Worm (Caenorhabditis elegans) whole organism, early embryonic: Measurements from ENCODE around the gene pde-2.
"Not testable (repeated sequence)": the region's sequence is repeated elsewhere in the genome, so short reads cannot be mapped to it uniquely, and the experiment has no call there.

ENCODE experiments used
- B0310.2 ChIP-seq: sonication (generic microtip); optimal IDR thresholded peaks from 2 replicates; lab custom pipeline; 2016; ENCODE audit warnings: mild to moderate bottlenecking, missing genetic modification characterization, missing compliant biosample characterization
- F13C5.2 ChIP-seq: sonication (generic microtip); optimal IDR thresholded peaks from 2 replicates; lab custom pipeline; 2017; ENCODE audit warnings: mild to moderate bottlenecking, missing genetic modification characterization, inconsistent platforms, missing compliant biosample characterization
- aly-1 ChIP-seq: sonication (generic microtip); optimal IDR thresholded peaks from 2 replicates; lab custom pipeline; 2016; ENCODE audit warnings: missing genetic modification characterization, missing compliant biosample characterization
- ama-1 ChIP-seq: fragments of 150-350 bp; optimal IDR thresholded peaks from 2 replicates; lab custom pipeline; 2014
- ceh-13 ChIP-seq: fragments of 200-800 bp; sonication (Bioruptor generic); optimal IDR thresholded peaks from 2 replicates; lab custom pipeline; 2018; ENCODE audit warnings: mild to moderate bottlenecking, missing genetic modification characterization, missing compliant biosample characterization
- ceh-36 ChIP-seq: sonication (generic microtip); optimal IDR thresholded peaks from 2 replicates; lab custom pipeline; 2016; ENCODE audit warnings: missing genetic modification characterization, inconsistent platforms, missing compliant biosample characterization
- ets-7 ChIP-seq: sonication (generic microtip); optimal IDR thresholded peaks from 2 replicates; lab custom pipeline; 2016; ENCODE audit warnings: missing genotype, missing genetic modification characterization, missing compliant biosample characterization
- flt-1 ChIP-seq: fragments of 200-800 bp; sonication (Bioruptor generic); IDR thresholded peaks from 2 replicates; pipeline ENCODE4 v1.3.6; 2022; ENCODE audit warnings: missing genetic modification characterization, missing compliant biosample characterization
- hmbx-1 ChIP-seq: sonication (generic microtip); optimal IDR thresholded peaks from 2 replicates; lab custom pipeline; 2016; ENCODE audit warnings: mild to moderate bottlenecking, missing genetic modification characterization, missing compliant biosample characterization
- hmg-4 ChIP-seq: fragments of 200-800 bp; sonication (Bioruptor generic); optimal IDR thresholded peaks from 2 replicates; lab custom pipeline; 2018; ENCODE audit warnings: mild to moderate bottlenecking, missing genetic modification characterization, missing compliant biosample characterization
- hnd-1 ChIP-seq: sonication (generic microtip); optimal IDR thresholded peaks from 2 replicates; lab custom pipeline; 2016; ENCODE audit warnings: missing genetic modification characterization, missing compliant biosample characterization
- pes-1 ChIP-seq: fragments of 200-800 bp; sonication (Bioruptor generic); IDR thresholded peaks from 2 replicates; pipeline ENCODE4 v1.3.6; 2022; ENCODE audit warnings: missing genetic modification reagents, missing genetic modification characterization, missing compliant biosample characterization
- scrt-1 ChIP-seq: fragments of 200-800 bp; sonication (Bioruptor generic); IDR thresholded peaks from 2 replicates; pipeline ENCODE4 v1.3.6; 2022; ENCODE audit warnings: missing genetic modification characterization, missing compliant biosample characterization
- sea-1 ChIP-seq: fragments of 200-800 bp; sonication (Bioruptor generic); conservative IDR thresholded peaks from 2 replicates; pipeline ENCODE4 v1.3.6; 2022; ENCODE audit warnings: missing genetic modification characterization, missing compliant biosample characterization
- tbx-11 ChIP-seq: fragments of 200-800 bp; sonication (Bioruptor generic); IDR thresholded peaks from 2 replicates; pipeline ENCODE4 v1.3.6; 2022; ENCODE audit warnings: missing genetic modification characterization, missing compliant biosample characterization
- tbx-37 ChIP-seq: fragments of 200-800 bp; sonication (Bioruptor generic); conservative IDR thresholded peaks from 2 replicates; pipeline ENCODE4 v1.3.6; 2022; ENCODE audit warnings: missing genetic modification reagents, missing genetic modification characterization, missing compliant biosample characterization
- tra-4 ChIP-seq: sonication (generic microtip); optimal IDR thresholded peaks from 2 replicates; lab custom pipeline; 2017; ENCODE audit warnings: missing genetic modification characterization, missing compliant biosample characterization

pde-2 gene

DNA sequence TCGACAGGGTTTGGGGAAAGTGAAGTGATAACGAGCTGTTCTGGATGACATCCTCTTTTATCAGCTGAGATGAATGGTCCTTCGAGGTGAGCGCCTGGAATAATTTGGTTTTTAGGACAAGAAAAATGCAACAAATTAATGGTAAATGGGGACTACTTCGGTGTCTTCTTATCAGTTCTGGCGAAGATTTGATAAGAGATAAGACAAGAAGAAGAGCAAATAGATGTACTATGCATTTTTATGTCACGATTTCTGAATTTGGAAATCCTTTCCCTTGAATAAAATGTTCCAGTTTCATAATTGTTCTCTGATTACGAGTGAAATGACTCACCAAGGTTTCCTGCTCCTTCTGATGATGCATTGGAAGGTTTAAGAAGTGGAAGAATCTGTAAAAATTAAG is 16.1 kb upstream of the pde-2 start:
- TF ChIP-seq B0310.2 (no peak), aly-1 (tag; lab: Kevin White, UChicago) (no peak), sea-1 (no peak)

DNA sequence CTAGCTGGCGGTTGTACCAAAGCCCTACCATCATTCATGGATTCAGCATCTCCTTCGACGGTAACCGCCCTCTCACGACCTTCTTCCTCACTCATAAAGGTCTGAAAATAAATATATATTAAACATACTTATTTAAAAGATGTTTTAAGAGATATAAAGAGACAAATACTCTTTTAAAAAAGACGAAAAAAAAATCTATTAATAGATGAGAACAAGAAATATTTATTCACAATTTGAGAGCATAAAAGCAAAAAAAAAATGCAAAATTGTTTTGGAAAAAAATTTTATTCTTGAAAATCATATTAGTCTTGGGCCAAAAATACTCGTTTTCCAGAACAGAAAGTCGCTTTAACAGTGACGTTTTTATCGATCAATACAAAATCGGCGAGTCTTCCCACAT is 15.0 kb upstream of the pde-2 start, which contains the start of gene skat-1:
Gene skat-1 (minus strand): TSS at position 101 of the 400 bp plus-strand sequence.
- no peak for TF ChIP-seq ama-1 (lab: Kevin White, UChicago)
- TF ChIP-seq sea-1 = no peak
- no peak for TF ChIP-seq F13C5.2 (tag; lab: Kevin White, UChicago)
- TF ChIP-seq hnd-1 (tag; lab: Kevin White, UChicago) = no peak
- TF ChIP-seq tra-4 (tag; lab: Kevin White, UChicago) = no peak
- TF ChIP-seq ceh-13 = no peak
- TF ChIP-seq tbx-37 (GFP tag; lab: Robert Waterston, UW) = no peak
- TF ChIP-seq aly-1 (tag; lab: Kevin White, UChicago) = no peak
- TF ChIP-seq ets-7 (tag; lab: Kevin White, UChicago) = no peak
- no peak for TF ChIP-seq B0310.2
- no peak for TF ChIP-seq hmg-4 (GFP tag; lab: Kevin White, UChicago)
- TF ChIP-seq ceh-36 = no peak
- TF ChIP-seq flt-1 (GFP tag; lab: Robert Waterston, UW) = no peak

DNA sequence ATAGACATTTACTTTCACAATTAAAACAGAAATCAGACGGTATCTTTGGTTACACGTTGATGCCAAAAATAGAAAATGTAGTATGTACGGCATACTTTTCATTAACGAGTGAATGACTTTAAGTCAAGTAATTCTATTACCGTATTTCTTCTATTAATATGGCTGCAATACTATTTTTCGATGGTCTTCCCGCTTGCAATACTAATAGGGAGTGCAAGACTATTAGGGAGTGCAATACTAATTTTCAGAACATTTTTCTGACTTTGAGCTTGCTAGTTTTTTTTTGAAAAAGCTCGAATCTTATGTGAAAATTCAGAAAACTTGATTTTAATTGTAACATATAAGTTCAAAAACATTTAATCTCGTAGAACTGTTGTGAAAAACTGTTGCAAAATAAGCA is 8.1 kb upstream of the pde-2 start, which contains the start of gene R08D7.7:
Gene R08D7.7 (plus strand): TSS at position 301 of the 400 bp plus-strand sequence.
- not testable (repeated sequence) for TF ChIP-seq ama-1 (lab: Kevin White, UChicago); ets-7 (tag; lab: Kevin White, UChicago); ceh-13

DNA sequence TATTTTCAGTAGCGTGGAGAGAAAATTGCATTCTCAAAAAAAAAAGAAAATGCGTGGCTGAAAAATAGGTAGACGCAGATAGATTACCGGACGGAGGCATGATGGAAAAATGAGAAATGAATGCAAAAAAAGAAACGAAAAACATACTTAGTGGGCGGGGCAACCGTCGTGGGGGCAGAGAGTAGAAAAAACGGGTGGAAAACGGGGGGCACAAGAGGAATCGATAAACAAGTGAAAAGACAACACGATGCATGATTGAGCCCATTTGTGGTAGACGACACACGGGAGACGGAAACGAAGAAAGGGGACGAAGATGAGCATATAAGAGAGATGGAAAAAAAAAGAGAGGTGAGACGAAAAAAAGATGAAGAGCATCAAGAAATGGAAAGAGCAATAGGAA is 6.8 kb upstream of the pde-2 start:
- TF ChIP-seq scrt-1 (GFP tag; lab: Robert Waterston, UW) = 0 out of 2 replicates have a peak, but pooled peaks have one; percentile 30
- TF ChIP-seq hnd-1 (tag; lab: Kevin White, UChicago) = no peak

DNA sequence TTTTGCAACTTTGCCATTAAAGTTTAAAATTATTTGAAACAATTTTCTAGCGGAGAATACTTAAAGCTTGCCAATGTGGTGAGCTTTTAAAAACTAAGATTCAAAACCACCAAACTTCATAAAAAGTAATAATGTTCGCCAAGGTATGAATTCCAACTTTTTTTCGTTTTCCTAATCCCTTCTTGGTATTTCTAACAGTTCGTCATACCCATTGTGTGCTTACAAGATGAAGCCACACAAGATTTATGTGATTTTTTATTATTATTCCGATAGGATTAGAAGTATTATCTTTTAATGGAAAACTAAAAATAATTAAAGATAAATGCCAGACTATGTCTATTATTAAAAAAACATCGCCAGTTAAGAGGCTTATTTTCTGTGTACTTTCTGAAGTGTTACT is 6.4 kb upstream of the pde-2 start:
- no peak for TF ChIP-seq F13C5.2 (tag; lab: Kevin White, UChicago)
- TF ChIP-seq ets-7 (tag; lab: Kevin White, UChicago) = no peak
- no peak for TF ChIP-seq aly-1 (tag; lab: Kevin White, UChicago)
- no peak for TF ChIP-seq scrt-1 (GFP tag; lab: Robert Waterston, UW)
- TF ChIP-seq tra-4 (tag; lab: Kevin White, UChicago) = no peak
- TF ChIP-seq ceh-36 = no peak
- no peak for TF ChIP-seq tbx-37 (GFP tag; lab: Robert Waterston, UW)
- no peak for TF ChIP-seq B0310.2

- TF ChIP-seq ets-7 (tag; lab: Kevin White, UChicago) (no peak), sea-1 (no peak), ama-1 (lab: Kevin White, UChicago) (no peak), hmbx-1 (no peak), pes-1 (GFP tag; lab: Robert Waterston, UW) (no peak), hmg-4 (GFP tag; lab: Kevin White, UChicago) (no peak), ceh-13 (no peak), ceh-36 (no peak), aly-1 (tag; lab: Kevin White, UChicago) (no peak), tbx-37 (GFP tag; lab: Robert Waterston, UW) (no peak)
Measured at ce11 chrIII:8986872-8987271, 5.2 kb upstream of the pde-2 start.

ce11 chrIII:8985965-8986364 is 4.3 kb upstream of the pde-2 start:
- TF ChIP-seq hmg-4 (GFP tag; lab: Kevin White, UChicago) (no peak), hnd-1 (tag; lab: Kevin White, UChicago) (no peak), B0310.2 (no peak), pes-1 (GFP tag; lab: Robert Waterston, UW) (no peak), F13C5.2 (tag; lab: Kevin White, UChicago) (no peak), tra-4 (tag; lab: Kevin White, UChicago) (no peak), hmbx-1 (no peak), aly-1 (tag; lab: Kevin White, UChicago) (no peak), scrt-1 (GFP tag; lab: Robert Waterston, UW) (no peak), ceh-36 (no peak), ama-1 (lab: Kevin White, UChicago) (no peak), flt-1 (GFP tag; lab: Robert Waterston, UW) (no peak), tbx-11 (GFP tag; lab: Robert Waterston, UW) (no peak), tbx-37 (GFP tag; lab: Robert Waterston, UW) (no peak), sea-1 (no peak), ets-7 (tag; lab: Kevin White, UChicago) (no peak), ceh-13 (no peak)

DNA sequence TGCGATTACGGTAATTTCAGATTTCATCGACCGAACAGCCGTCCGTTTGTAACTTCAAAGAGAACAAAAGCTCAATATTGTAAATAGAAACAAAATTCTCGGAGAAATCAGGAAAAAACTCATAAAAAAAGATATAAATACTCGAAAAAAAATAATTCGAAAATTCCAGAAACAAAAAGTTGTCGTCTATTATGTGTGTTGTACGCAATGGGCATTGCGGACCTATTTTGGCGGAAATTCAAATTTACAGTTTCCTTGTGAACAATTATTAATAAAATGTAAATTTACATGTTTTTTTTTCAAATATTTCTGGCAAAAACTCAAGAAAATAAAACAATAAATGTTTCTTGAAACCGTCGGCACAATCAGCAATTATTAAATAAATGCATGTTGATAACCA is 3.8 kb upstream of the pde-2 start:
- TF ChIP-seq ets-7 (tag; lab: Kevin White, UChicago) = no peak
- TF ChIP-seq hmg-4 (GFP tag; lab: Kevin White, UChicago) = no peak
- TF ChIP-seq hmbx-1 = no peak
- no peak for TF ChIP-seq pes-1 (GFP tag; lab: Robert Waterston, UW)
- no peak for TF ChIP-seq hnd-1 (tag; lab: Kevin White, UChicago)
- no peak for TF ChIP-seq ceh-13
- no peak for TF ChIP-seq aly-1 (tag; lab: Kevin White, UChicago)
- TF ChIP-seq flt-1 (GFP tag; lab: Robert Waterston, UW) = no peak
- TF ChIP-seq B0310.2 = no peak
- TF ChIP-seq tbx-11 (GFP tag; lab: Robert Waterston, UW) = no peak
- TF ChIP-seq ama-1 (lab: Kevin White, UChicago) = no peak
- no peak for TF ChIP-seq F13C5.2 (tag; lab: Kevin White, UChicago)
- no peak for TF ChIP-seq tbx-37 (GFP tag; lab: Robert Waterston, UW)
- no peak for TF ChIP-seq ceh-36
